Worm (Caenorhabditis elegans): ENCODE results near the gene C27H5.2.

ce11 chrII:7147550-7147949, 7.8 kb upstream of the C27H5.2 start:
- no peak for TF ChIP-seq him-1 (tag; optimal IDR thresholded peaks at IDR 0.05)
- no peak for TF ChIP-seq dao-5 (tag; optimal IDR thresholded peaks at IDR 0.05)

Data from whole organism, L4/young adult.